Worm (Caenorhabditis elegans) whole organism, young adult: Measurements from ENCODE around the gene F21D9.1.

Experiments used
- Y53F4B.3 ChIP-seq: fragments of 200-800 bp; sonication (Bioruptor generic); IDR thresholded peaks from 2 replicates; pipeline ENCODE4 v1.3.6; 2022; ENCODE audit warnings: missing genetic modification reagents, missing genetic modification characterization, missing compliant biosample characterization
- aptf-2 ChIP-seq: fragments of 200-800 bp; sonication (Bioruptor generic); conservative IDR thresholded peaks from 2 replicates; pipeline ENCODE4 v1.3.6; 2022; ENCODE audit warnings: missing genetic modification reagents, missing genetic modification characterization, missing compliant biosample characterization
- ztf-6 ChIP-seq: fragments of 200-800 bp; sonication (Bioruptor generic); IDR thresholded peaks from 2 replicates; pipeline ENCODE4 v1.3.6; 2022; ENCODE audit warnings: missing genetic modification reagents, missing genetic modification characterization, missing compliant biosample characterization

- TF ChIP-seq Y53F4B.3 (GFP tag; lab: Robert Waterston, UW) (no peak), aptf-2 (GFP tag; lab: Robert Waterston, UW) (no peak), ztf-6 (no peak)
Measured at ce11 chrV:19296723-19297122, 32.5 kb downstream of the F21D9.1 start, which contains the start of gene F55C9.6.
